Worm (Caenorhabditis elegans) whole organism, L4 larva: ENCODE data around the gene F28C1.3.

ENCODE experiments used
- D1046.2 ChIP-seq: fragments of 200-800 bp; sonication (Bioruptor generic); IDR thresholded peaks from 2 replicates; pipeline ENCODE4 v1.3.6; 2022; ENCODE audit warnings: missing genetic modification characterization, missing compliant biosample characterization
- F26F4.8 ChIP-seq: fragments of 200-800 bp; sonication (Bioruptor generic); conservative IDR thresholded peaks from 2 replicates; pipeline ENCODE4 v1.3.6; 2022; ENCODE audit warnings: missing genetic modification characterization, missing compliant biosample characterization
- T20F7.1 ChIP-seq: fragments of 200-800 bp; sonication (Bioruptor generic); optimal IDR thresholded peaks from 2 replicates; lab custom pipeline; 2018; ENCODE audit warnings: mild to moderate bottlenecking, missing genetic modification characterization, missing compliant biosample characterization
- Y105C5A.15 ChIP-seq: fragments of 200-800 bp; sonication (Bioruptor generic); IDR thresholded peaks from 2 replicates; pipeline ENCODE4 v1.3.6; 2022; ENCODE audit warnings: missing genetic modification characterization, missing compliant biosample characterization
- Y5F2A.4 ChIP-seq: fragments of 200-800 bp; sonication (Bioruptor generic); optimal IDR thresholded peaks from 2 replicates; lab custom pipeline; 2018; ENCODE audit warnings: mild to moderate bottlenecking, missing genetic modification characterization, missing compliant biosample characterization
- ZK546.5 ChIP-seq, 2 experiments: sonication (generic microtip); optimal IDR thresholded peaks; 2 replicates each; lab custom pipeline; 2017; ENCODE audit warnings: missing biosample characterization in 2 of 2, missing genetic modification characterization in 2 of 2
- arid-1 ChIP-seq: fragments of 200-800 bp; sonication (Bioruptor generic); conservative IDR thresholded peaks from 2 replicates; pipeline ENCODE4 v1.3.6; 2022; ENCODE audit warnings: missing genetic modification reagents, missing genetic modification characterization, missing compliant biosample characterization
- attf-4 ChIP-seq: sonication (generic microtip); optimal IDR thresholded peaks from 3 replicates; lab custom pipeline; 2017; ENCODE audit warnings: missing biosample characterization, missing genetic modification characterization
- ceh-28 ChIP-seq: fragments of 150-350 bp; optimal IDR thresholded peaks from 2 replicates; lab custom pipeline; 2014; ENCODE audit warnings: missing biosample characterization, missing genetic modification reagents, missing genetic modification characterization
- ceh-32 ChIP-seq: sonication (generic microtip); optimal IDR thresholded peaks from 2 replicates; lab custom pipeline; 2016; ENCODE audit warnings: mild to moderate bottlenecking, missing genetic modification characterization, missing compliant biosample characterization; ENCODE audit not compliant: poor library complexity
- ceh-62 ChIP-seq: sonication (generic microtip); optimal IDR thresholded peaks from 2 replicates; lab custom pipeline; 2017; ENCODE audit warnings: missing biosample characterization, missing genetic modification characterization
- daf-16 ChIP-seq, 3 experiments: sonication (generic microtip); optimal IDR thresholded peaks; 2 replicates each; lab custom pipeline; 2016 to 2017; ENCODE audit warnings: missing genetic modification characterization in 3 of 3, missing genetic modification reagents in 3 of 3, mild to moderate bottlenecking in 2 of 3, missing compliant biosample characterization in 2 of 3, missing biosample characterization in 1 of 3, moderate library complexity in 1 of 3
- daf-19 ChIP-seq: fragments of 200-800 bp; sonication (Bioruptor generic); conservative IDR thresholded peaks from 2 replicates; pipeline ENCODE4 v1.3.6; 2022; ENCODE audit warnings: missing genetic modification characterization, missing compliant biosample characterization
- dmd-9 ChIP-seq: fragments of 200-800 bp; sonication (Bioruptor generic); IDR thresholded peaks from 2 replicates; pipeline ENCODE4 v1.3.6; 2022; ENCODE audit warnings: missing genetic modification reagents, missing genetic modification characterization, missing compliant biosample characterization
- dpl-1 ChIP-seq: fragments of 150-350 bp; optimal IDR thresholded peaks from 2 replicates; lab custom pipeline; 2014; ENCODE audit warnings: missing biosample characterization, missing genetic modification reagents, missing genetic modification characterization
- egl-43 ChIP-seq: fragments of 200-800 bp; sonication (Bioruptor generic); IDR thresholded peaks from 2 replicates; pipeline ENCODE4 v1.3.6; 2022; ENCODE audit warnings: missing genetic modification reagents, missing genetic modification characterization, missing compliant biosample characterization
- gei-8 ChIP-seq: fragments of 200-800 bp; sonication (Bioruptor generic); optimal IDR thresholded peaks from 2 replicates; lab custom pipeline; 2018; ENCODE audit warnings: mild to moderate bottlenecking, missing genetic modification characterization, missing compliant biosample characterization
- hif-1 ChIP-seq, 2 experiments: sonication (generic microtip); optimal IDR thresholded peaks; 2 replicates each; lab custom pipeline; 2016 to 2017; ENCODE audit warnings: missing compliant biosample characterization in 2 of 2, missing genetic modification characterization in 2 of 2, missing genetic modification reagents in 2 of 2, missing genotype in 2 of 2, mild to moderate bottlenecking in 1 of 2
- hlh-11 ChIP-seq: fragments of 200-800 bp; sonication (Bioruptor generic); optimal IDR thresholded peaks from 2 replicates; lab custom pipeline; 2018; ENCODE audit warnings: mild to moderate bottlenecking, missing genetic modification characterization, missing compliant biosample characterization
- hlh-30 ChIP-seq: sonication (generic microtip); optimal IDR thresholded peaks from 2 replicates; lab custom pipeline; 2017; ENCODE audit warnings: antibody characterized with exemption, mild to moderate bottlenecking, missing genetic modification characterization, missing compliant biosample characterization; ENCODE audit not compliant: insufficient read depth
- hmg-1.1 ChIP-seq: fragments of 200-800 bp; sonication (Bioruptor generic); IDR thresholded peaks from 2 replicates; pipeline ENCODE4 v1.3.6; 2022; ENCODE audit warnings: missing genetic modification reagents, missing genetic modification characterization, missing compliant biosample characterization
- lin-13 ChIP-seq: fragments of 150-350 bp; optimal IDR thresholded peaks from 2 replicates; lab custom pipeline; 2014; ENCODE audit warnings: missing biosample characterization, missing genetic modification reagents, missing genetic modification characterization
- lin-15B ChIP-seq: fragments of 150-350 bp; sonication (generic microtip); optimal IDR thresholded peaks from 3 replicates; lab custom pipeline; 2014; ENCODE audit warnings: missing biosample characterization, missing genetic modification characterization
- lin-39 ChIP-seq: fragments of 150-350 bp; optimal IDR thresholded peaks from 2 replicates; lab custom pipeline; 2014; ENCODE audit warnings: missing biosample characterization, missing genetic modification reagents, missing genetic modification characterization
- lsy-2 ChIP-seq, 2 experiments: fragments of 150-350 bp in 1 of 2; sonication (generic microtip) in 1 of 2; optimal IDR thresholded peaks; 2 replicates each; lab custom pipeline; 2014 to 2017; ENCODE audit warnings: missing biosample characterization in 2 of 2, missing genetic modification characterization in 2 of 2
- mdt-29 ChIP-seq: fragments of 200-800 bp; sonication (Bioruptor generic); IDR thresholded peaks from 2 replicates; pipeline ENCODE4 v1.3.6; 2022; ENCODE audit warnings: missing genetic modification reagents, missing genetic modification characterization, missing compliant biosample characterization
- nhr-10 ChIP-seq: fragments of 150-350 bp; optimal IDR thresholded peaks from 2 replicates; lab custom pipeline; 2014; ENCODE audit warnings: missing biosample characterization, missing genetic modification characterization
- nhr-11 ChIP-seq: fragments of 150-350 bp; optimal IDR thresholded peaks from 2 replicates; lab custom pipeline; 2014; ENCODE audit warnings: missing biosample characterization, missing genetic modification characterization
- nhr-111 ChIP-seq: fragments of 200-800 bp; sonication (Bioruptor generic); optimal IDR thresholded peaks from 2 replicates; lab custom pipeline; 2018; ENCODE audit warnings: mild to moderate bottlenecking, missing genetic modification characterization, missing compliant biosample characterization
- nhr-237 ChIP-seq: sonication (generic microtip); optimal IDR thresholded peaks from 2 replicates; lab custom pipeline; 2017; ENCODE audit warnings: missing biosample characterization, missing genetic modification characterization
- set-16 ChIP-seq: fragments of 200-800 bp; sonication (Bioruptor generic); IDR thresholded peaks from 2 replicates; pipeline ENCODE4 v1.3.6; 2022; ENCODE audit warnings: missing genetic modification reagents, missing genetic modification characterization, missing compliant biosample characterization
- spr-1 ChIP-seq: sonication (generic microtip); optimal IDR thresholded peaks from 2 replicates; lab custom pipeline; 2016; ENCODE audit warnings: mild to moderate bottlenecking, missing genetic modification characterization, missing compliant biosample characterization
- tag-97 ChIP-seq: fragments of 200-800 bp; sonication (Bioruptor generic); IDR thresholded peaks from 2 replicates; pipeline ENCODE4 v1.3.6; 2022; ENCODE audit warnings: missing genetic modification characterization, missing compliant biosample characterization
- unc-62 ChIP-seq, 3 experiments: fragments of 150-350 bp in 1 of 3; sonication (generic microtip); optimal IDR thresholded peaks in 2 of 3; peaks in 1 of 3; 1 replicate in 1 of 3; 2 replicates in 2 of 3; lab custom pipeline; 2014 to 2017; ENCODE audit warnings: missing biosample characterization in 3 of 3, missing genetic modification characterization in 3 of 3, missing genetic modification reagents in 3 of 3, missing genotype in 1 of 3
- zag-1 ChIP-seq: fragments of 150-350 bp; optimal IDR thresholded peaks from 2 replicates; lab custom pipeline; 2014; ENCODE audit warnings: missing biosample characterization, missing genetic modification characterization
- zfp-3 ChIP-seq: fragments of 200-800 bp; sonication (Bioruptor generic); conservative IDR thresholded peaks from 2 replicates; pipeline ENCODE4 v1.3.6; 2022; ENCODE audit warnings: missing genetic modification reagents, missing genetic modification characterization, missing compliant biosample characterization

Gene F28C1.3

DNA sequence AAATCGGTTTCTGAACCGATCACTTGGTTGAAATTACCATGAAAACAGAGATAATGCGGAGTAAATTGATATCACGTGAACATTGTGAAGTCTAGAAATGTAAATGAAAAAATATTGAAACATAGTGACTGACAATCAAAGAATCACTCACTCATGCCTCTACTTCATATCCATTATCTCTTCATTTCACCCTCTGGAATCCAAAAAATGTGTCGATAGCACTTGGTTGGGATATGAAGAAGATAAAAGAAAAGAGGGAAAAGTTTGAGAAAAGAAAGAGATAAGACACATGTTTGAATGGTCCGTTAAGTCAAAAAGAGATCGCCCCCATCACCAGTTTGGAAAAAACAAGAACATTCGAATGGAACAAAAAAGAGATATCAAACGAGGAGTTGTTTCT is 49.3 kb downstream of the F28C1.3 start:
- TF ChIP-seq hlh-11 (tag; lab: Kevin White, UChicago) = peak; percentile 7
- peak; percentile 38 for TF ChIP-seq nhr-11 (tag; lab: Kevin White, UChicago)
- TF ChIP-seq D1046.2 (GFP tag; lab: Robert Waterston, UW) = no peak
- TF ChIP-seq zag-1 (tag; lab: Kevin White, UChicago) = no peak
- no peak for TF ChIP-seq lin-15B (tag; lab: Kevin White, UChicago)
- TF ChIP-seq daf-19 (GFP tag; lab: Robert Waterston, UW) = no peak
- TF ChIP-seq nhr-10 (tag; lab: Kevin White, UChicago) = no peak
- TF ChIP-seq Y5F2A.4 (GFP tag; lab: Kevin White, UChicago) = no peak
- no peak for TF ChIP-seq gei-8 (GFP tag; lab: Kevin White, UChicago)
- TF ChIP-seq lin-39 = no peak
- TF ChIP-seq Y105C5A.15 = no peak
- no peak for TF ChIP-seq dmd-9 (GFP tag; lab: Robert Waterston, UW)
- peak in 1 of 2 experiments; percentile 14 for TF ChIP-seq daf-16 (GFP tag; optimal IDR thresholded peaks at IDR 0.05; lab: Kevin White, UChicago)
- TF ChIP-seq daf-16 (tag; optimal IDR thresholded peaks at IDR 0.05; lab: Kevin White, UChicago) = no peak
- TF ChIP-seq nhr-237 (tag; lab: Kevin White, UChicago) = no peak
- peak in 1 of 2 experiments; percentile 78 for TF ChIP-seq unc-62 (GFP tag; optimal IDR thresholded peaks at IDR 0.05 in 1 of 2; lab: Kevin White, UChicago)
- TF ChIP-seq unc-62 (tag; optimal IDR thresholded peaks at IDR 0.05; lab: Kevin White, UChicago) = no peak

DNA sequence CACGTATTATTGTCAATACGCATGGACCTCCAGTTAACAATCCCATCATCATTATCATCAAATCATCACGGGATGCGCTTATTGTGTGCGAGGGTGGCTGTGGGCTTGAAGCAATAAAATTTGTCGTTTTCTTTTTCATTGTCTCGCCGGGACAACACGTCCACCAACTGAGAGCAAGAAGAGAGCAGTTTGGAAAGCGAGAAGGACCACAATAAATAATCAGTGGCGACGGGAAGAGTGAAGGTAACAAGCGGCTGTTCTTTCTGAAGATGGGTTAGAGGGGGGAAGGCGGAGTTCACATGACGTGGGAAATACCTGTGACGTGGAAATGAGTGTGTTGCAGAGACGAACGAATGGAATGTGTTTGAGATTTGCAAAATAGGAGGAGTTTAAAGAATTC is 50.3 kb downstream of the F28C1.3 start:
- TF ChIP-seq ceh-32 (tag; lab: Kevin White, UChicago) (no peak), hif-1 (tag; optimal IDR thresholded peaks at IDR 0.05; lab: Kevin White, UChicago) (peak in 1 of 2 experiments; percentile 0), tag-97 (GFP tag; lab: Robert Waterston, UW) (no peak), nhr-10 (tag; lab: Kevin White, UChicago) (no peak), dpl-1 (GFP tag; lab: Kevin White, UChicago) (no peak), spr-1 (tag; lab: Kevin White, UChicago) (no peak), mdt-29 (GFP tag; lab: Robert Waterston, UW) (no peak), zfp-3 (GFP tag; lab: Robert Waterston, UW) (no peak), hlh-11 (tag; lab: Kevin White, UChicago) (peak; percentile 67), daf-16 (GFP tag; optimal IDR thresholded peaks at IDR 0.05; lab: Kevin White, UChicago) (peak in 1 of 2 experiments; percentile 93), daf-16 (tag; optimal IDR thresholded peaks at IDR 0.05; lab: Kevin White, UChicago) (no peak), lsy-2 (tag; optimal IDR thresholded peaks at IDR 0.05; lab: Kevin White, UChicago) (no peak), hlh-30 (tag; lab: Kevin White, UChicago) (peak; percentile 21), T20F7.1 (GFP tag; lab: Kevin White, UChicago) (no peak), F26F4.8 (GFP tag; lab: Robert Waterston, UW) (no peak), arid-1 (GFP tag; lab: Robert Waterston, UW) (no peak), nhr-111 (GFP tag; lab: Kevin White, UChicago) (no peak), lin-13 (GFP tag; lab: Kevin White, UChicago) (no peak), ceh-62 (tag; lab: Kevin White, UChicago) (no peak), set-16 (GFP tag; lab: Robert Waterston, UW) (no peak), egl-43 (GFP tag; lab: Robert Waterston, UW) (no peak), ZK546.5 (tag; optimal IDR thresholded peaks at IDR 0.05; lab: Kevin White, UChicago) (no peak), attf-4 (tag; lab: Kevin White, UChicago) (no peak), ceh-28 (tag; lab: Kevin White, UChicago) (no peak), hmg-1.1 (GFP tag; lab: Robert Waterston, UW) (0 out of 2 replicates have a peak, but pooled peaks have one; percentile 28), nhr-11 (tag; lab: Kevin White, UChicago) (peak; percentile 82), gei-8 (GFP tag; lab: Kevin White, UChicago) (no peak)
